Fruit fly (Drosophila melanogaster) whole organism, embryonic: ENCODE data around the gene MtnB.

Experiments
- CG10959 ChIP-seq: fragments of 200-800 bp; sonication (Bioruptor generic); IDR thresholded peaks from 2 replicates; pipeline ENCODE4 v1.3.6; 2022; ENCODE audit warnings: missing biosample characterization, missing genetic modification characterization
- CG10979 ChIP-seq: fragments of 200-800 bp; sonication (Bioruptor generic); optimal IDR thresholded peaks from 2 replicates; lab custom pipeline; 2018; ENCODE audit warnings: missing biosample characterization, mild to moderate bottlenecking, missing genetic modification characterization, moderate library complexity
- CG11723 ChIP-seq: fragments of 200-800 bp; sonication (Bioruptor generic); optimal IDR thresholded peaks from 2 replicates; lab custom pipeline; 2017; ENCODE audit warnings: missing biosample characterization, mild to moderate bottlenecking, missing genetic modification characterization
- CG12391 ChIP-seq: fragments of 200-800 bp; sonication (Bioruptor generic); optimal IDR thresholded peaks from 3 replicates; lab custom pipeline; 2018; ENCODE audit warnings: missing biosample characterization, mild to moderate bottlenecking, missing genetic modification characterization, moderate library complexity
- CG13296 ChIP-seq: fragments of 200-800 bp; sonication (Bioruptor generic); optimal IDR thresholded peaks from 3 replicates; lab custom pipeline; 2018; ENCODE audit warnings: missing biosample characterization, mild to moderate bottlenecking, missing genetic modification characterization
- CG13894 ChIP-seq: fragments of 200-800 bp; sonication (Bioruptor generic); optimal IDR thresholded peaks from 3 replicates; lab custom pipeline; 2018; ENCODE audit warnings: missing biosample characterization, mild to moderate bottlenecking, missing genetic modification characterization, moderate library complexity
- CG14014 ChIP-seq: fragments of 200-800 bp; sonication (Bioruptor generic); IDR thresholded peaks from 2 replicates; pipeline ENCODE4 v1.3.6; 2022; ENCODE audit warnings: missing biosample characterization, missing genetic modification characterization
- CG14050 ChIP-seq: fragments of 200-800 bp; sonication (Bioruptor generic); IDR thresholded peaks from 3 replicates; pipeline ENCODE4 v1.3.6; 2022; ENCODE audit warnings: missing biosample characterization, missing genetic modification characterization
- CG1529 ChIP-seq: fragments of 200-800 bp; sonication (Bioruptor generic); optimal IDR thresholded peaks from 3 replicates; lab custom pipeline; 2018; ENCODE audit warnings: missing biosample characterization, missing genetic modification characterization
- CG15601 ChIP-seq: fragments of 200-800 bp; sonication (Bioruptor generic); optimal IDR thresholded peaks from 3 replicates; lab custom pipeline; 2019; ENCODE audit warnings: missing biosample characterization, mild to moderate bottlenecking, missing genetic modification characterization, moderate library complexity
- CG16779 ChIP-seq: fragments of 200-800 bp; sonication (Bioruptor generic); IDR thresholded peaks from 2 replicates; pipeline ENCODE4 v1.3.6; 2022; ENCODE audit warnings: missing biosample characterization, missing genetic modification characterization
- CG18262 ChIP-seq: fragments of 200-800 bp; optimal IDR thresholded peaks from 3 replicates; lab custom pipeline; 2019; ENCODE audit warnings: missing biosample characterization, mild to moderate bottlenecking, missing genetic modification characterization, moderate library complexity
- CG2678 ChIP-seq: fragments of 200-800 bp; sonication (Bioruptor generic); optimal IDR thresholded peaks from 3 replicates; lab custom pipeline; 2019; ENCODE audit warnings: missing biosample characterization, mild to moderate bottlenecking, missing genetic modification characterization, moderate library complexity
- CG31365 ChIP-seq: fragments of 200-800 bp; sonication (Bioruptor generic); optimal IDR thresholded peaks from 2 replicates; lab custom pipeline; 2018; ENCODE audit warnings: missing biosample characterization, mild to moderate bottlenecking, missing genetic modification characterization
- CG32772 ChIP-seq: fragments of 200-800 bp; sonication (Bioruptor generic); IDR thresholded peaks from 2 replicates; pipeline ENCODE4 v1.3.6; 2022; ENCODE audit warnings: missing biosample characterization, missing genetic modification characterization
- CG34224 ChIP-seq: fragments of 200-800 bp; sonication (Bioruptor generic); IDR thresholded peaks from 3 replicates; pipeline ENCODE4 v1.3.6; 2022; ENCODE audit warnings: missing biosample characterization, missing genetic modification characterization; ENCODE audit not compliant: partially characterized antibody
- CG34422 ChIP-seq: fragments of 200-800 bp; sonication (Bioruptor generic); IDR thresholded peaks from 3 replicates; pipeline ENCODE4 v1.3.6; 2022; ENCODE audit warnings: missing biosample characterization, missing genetic modification characterization
- CG4854 ChIP-seq: fragments of 200-800 bp; sonication (Bioruptor generic); optimal IDR thresholded peaks from 2 replicates; lab custom pipeline; 2016; ENCODE audit warnings: missing biosample characterization, missing genetic modification characterization, inconsistent platforms
- CG5245 ChIP-seq: fragments of 200-800 bp; sonication (Bioruptor generic); optimal IDR thresholded peaks from 3 replicates; lab custom pipeline; 2016; ENCODE audit warnings: missing biosample characterization, missing genetic modification characterization
- CG6175 ChIP-seq: fragments of 200-800 bp; sonication (Bioruptor generic); IDR thresholded peaks from 3 replicates; pipeline ENCODE4 v1.3.6; 2022; ENCODE audit warnings: missing biosample characterization, missing genetic modification characterization
- CG7928 ChIP-seq: fragments of 200-800 bp; sonication (Bioruptor generic); optimal IDR thresholded peaks from 2 replicates; lab custom pipeline; 2017; ENCODE audit warnings: missing biosample characterization, mild to moderate bottlenecking, missing genetic modification characterization
- CG8089 ChIP-seq: fragments of 200-800 bp; sonication (Bioruptor generic); optimal IDR thresholded peaks from 3 replicates; lab custom pipeline; 2016; ENCODE audit warnings: missing biosample characterization, missing genetic modification characterization
- CG8359 ChIP-seq: fragments of 200-800 bp; sonication (Bioruptor generic); optimal IDR thresholded peaks from 2 replicates; lab custom pipeline; 2017; ENCODE audit warnings: missing biosample characterization, mild to moderate bottlenecking, missing genetic modification characterization, borderline replicate concordance
- Dp ChIP-seq: fragments of 200-800 bp; sonication (Bioruptor generic); optimal IDR thresholded peaks from 2 replicates; lab custom pipeline; 2018; ENCODE audit warnings: missing biosample characterization, mild to moderate bottlenecking, missing genetic modification characterization, moderate library complexity
- E2f2 ChIP-seq: fragments of 200-800 bp; sonication (Bioruptor generic); IDR thresholded peaks from 2 replicates; pipeline ENCODE4 v1.3.6; 2022; ENCODE audit warnings: missing biosample characterization, missing genetic modification characterization
- Fer1 ChIP-seq: fragments of 200-800 bp; sonication (Bioruptor generic); optimal IDR thresholded peaks from 2 replicates; lab custom pipeline; 2017; ENCODE audit warnings: missing biosample characterization, mild to moderate bottlenecking, missing genetic modification characterization
- Fer3 ChIP-seq: fragments of 200-800 bp; sonication (Bioruptor generic); optimal IDR thresholded peaks from 2 replicates; lab custom pipeline; 2018; ENCODE audit warnings: missing biosample characterization, mild to moderate bottlenecking, missing genetic modification characterization, moderate library complexity
- HLH4C ChIP-seq: fragments of 200-800 bp; sonication (Bioruptor generic); IDR thresholded peaks from 3 replicates; pipeline ENCODE4 v1.3.6; 2022; ENCODE audit warnings: missing biosample characterization, missing genetic modification characterization; ENCODE audit not compliant: partially characterized antibody
- HLHmδ ChIP-seq: fragments of 200-800 bp; sonication (Bioruptor generic); optimal IDR thresholded peaks from 2 replicates; lab custom pipeline; 2018; ENCODE audit warnings: missing biosample characterization, mild to moderate bottlenecking, missing genetic modification characterization, moderate library complexity
- Ravus ChIP-seq: fragments of 200-800 bp; sonication (Bioruptor generic); IDR thresholded peaks from 2 replicates; pipeline ENCODE4 v1.3.6; 2022; ENCODE audit warnings: missing biosample characterization, missing genetic modification characterization
- Tbp ChIP-seq: fragments of >200 bp; optimal IDR thresholded peaks from 2 replicates; lab custom pipeline; 2018; ENCODE audit warnings: missing biosample characterization, missing genetic modification characterization
- Vsx1 ChIP-seq: fragments of 200-800 bp; sonication (Bioruptor generic); optimal IDR thresholded peaks from 2 replicates; lab custom pipeline; 2017; ENCODE audit warnings: missing biosample characterization, mild to moderate bottlenecking, missing genetic modification characterization, missing genetic modification reagents
- cato ChIP-seq: fragments of 200-800 bp; sonication (Bioruptor generic); optimal IDR thresholded peaks from 2 replicates; lab custom pipeline; 2016; ENCODE audit warnings: missing biosample characterization, missing genetic modification characterization, borderline replicate concordance
- caup ChIP-seq: fragments of 200-800 bp; sonication (Bioruptor generic); optimal IDR thresholded peaks from 3 replicates; lab custom pipeline; 2017; ENCODE audit warnings: missing biosample characterization, mild to moderate bottlenecking, missing genetic modification characterization, moderate library complexity; ENCODE audit not compliant: severe bottlenecking
- cwo ChIP-seq: fragments of 200-800 bp; sonication (Bioruptor generic); optimal IDR thresholded peaks from 3 replicates; lab custom pipeline; 2017; ENCODE audit warnings: missing biosample characterization, missing genetic modification characterization, mild to moderate bottlenecking, moderate library complexity, missing genetic modification reagents
- esg ChIP-seq: fragments of 200-800 bp; sonication (Bioruptor generic); conservative IDR thresholded peaks from 2 replicates; pipeline ENCODE4 v1.3.6; 2022; ENCODE audit warnings: missing biosample characterization, missing genetic modification characterization
- ind ChIP-seq: fragments of 200-800 bp; sonication (Bioruptor generic); optimal IDR thresholded peaks from 3 replicates; lab custom pipeline; 2016; ENCODE audit warnings: missing biosample characterization, missing genetic modification characterization
- nerfin-2 ChIP-seq: fragments of 200-800 bp; sonication (Bioruptor generic); IDR thresholded peaks from 2 replicates; pipeline ENCODE4 v1.3.6; 2022; ENCODE audit warnings: missing biosample characterization, missing genetic modification characterization; ENCODE audit not compliant: partially characterized antibody
- nom ChIP-seq: fragments of 200-800 bp; sonication (Bioruptor generic); optimal IDR thresholded peaks from 2 replicates; lab custom pipeline; 2017; ENCODE audit warnings: missing biosample characterization, missing genetic modification characterization, mild to moderate bottlenecking, moderate library complexity, missing genetic modification reagents
- onecut ChIP-seq: fragments of 200-800 bp; sonication (Bioruptor generic); IDR thresholded peaks from 2 replicates; pipeline ENCODE4 v1.3.6; 2022; ENCODE audit warnings: missing biosample characterization, missing genetic modification characterization
- otp ChIP-seq: fragments of 200-800 bp; sonication (Bioruptor generic); IDR thresholded peaks from 3 replicates; pipeline ENCODE4, ENCODE4 v1.3.6; 2022; ENCODE audit warnings: missing biosample characterization, missing genetic modification characterization
- row ChIP-seq: fragments of 200-800 bp; sonication (Bioruptor generic); IDR thresholded peaks from 3 replicates; pipeline ENCODE4 v1.3.6; 2022; ENCODE audit warnings: missing biosample characterization, missing genetic modification characterization
- seq ChIP-seq: fragments of 200-800 bp; sonication (Bioruptor generic); IDR thresholded peaks from 2 replicates; pipeline ENCODE4 v1.3.6; 2022; ENCODE audit warnings: missing biosample characterization, missing genetic modification characterization
- sr ChIP-seq: fragments of 200-800 bp; sonication (Bioruptor generic); IDR thresholded peaks from 3 replicates; pipeline ENCODE4 v1.3.6; 2022; ENCODE audit warnings: missing biosample characterization, missing genetic modification characterization
- stc ChIP-seq: fragments of 200-800 bp; sonication (Bioruptor generic); IDR thresholded peaks from 2 replicates; pipeline ENCODE4 v1.3.6; 2022; ENCODE audit warnings: missing biosample characterization, missing genetic modification characterization
- tll ChIP-seq, 2 experiments: fragments of 200-800 bp in 1 of 2; fragments of >200 bp in 1 of 2; sonication (Bioruptor generic) in 1 of 2; optimal IDR thresholded peaks; 2 replicates each; lab custom pipeline; 2017 to 2019; ENCODE audit warnings: missing biosample characterization in 2 of 2, missing genetic modification characterization in 2 of 2, mild to moderate bottlenecking in 1 of 2, moderate library complexity in 1 of 2
- twi ChIP-seq: fragments of 200-800 bp; optimal IDR thresholded peaks from 2 replicates; lab custom pipeline; 2019; ENCODE audit warnings: missing biosample characterization, mild to moderate bottlenecking, missing genetic modification characterization, moderate library complexity
- vnd ChIP-seq: fragments of 200-800 bp; sonication (Bioruptor generic); IDR thresholded peaks from 3 replicates; pipeline ENCODE4 v1.3.6; 2022; ENCODE audit warnings: missing biosample characterization, missing genetic modification characterization; ENCODE audit not compliant: partially characterized antibody

The MtnB gene

dm6 chr3R:20549855-20550603, 46.5 kb upstream of the MtnB start (continued):
- peak; percentile 53 for TF ChIP-seq CG8359 (GFP tag; lab: Kevin White, UChicago)
- peak; percentile 43; the same call in 1 of the 2 replicates for TF ChIP-seq CG16779 (GFP tag; lab: Robert Waterston, UW)
- no peak for TF ChIP-seq Dp (GFP tag; lab: Kevin White, UChicago)
- peak; percentile 82 for TF ChIP-seq CG13894 (tag; lab: Kevin White, UChicago)
- TF ChIP-seq CG1529 (GFP tag; lab: Kevin White, UChicago): peak; percentile 77
- TF ChIP-seq HLHmδ (GFP tag; lab: Kevin White, UChicago): no peak
- TF ChIP-seq CG32772 (GFP tag; lab: Robert Waterston, UW): peak; percentile 82
- peak; percentile 94 for TF ChIP-seq Vsx1 (GFP tag; lab: Kevin White, UChicago)
- TF ChIP-seq CG14050 (GFP tag; lab: Robert Waterston, UW): peak; percentile 74
- TF ChIP-seq stc (GFP tag; lab: Robert Waterston, UW): peak; percentile 77
- peak; percentile 86 for TF ChIP-seq caup (GFP tag; lab: Kevin White, UChicago)
- peak; percentile 42; the same call in 1 of the 2 replicates for TF ChIP-seq E2f2 (GFP tag; lab: Robert Waterston, UW)
- TF ChIP-seq CG11723 (GFP tag; lab: Kevin White, UChicago): peak; percentile 75
- peak; percentile 69 for TF ChIP-seq CG34422 (GFP tag; lab: Robert Waterston, UW)
- peak; percentile 83 for TF ChIP-seq cato
- TF ChIP-seq CG8089 (GFP tag; lab: Kevin White, UChicago): no peak
- peak; percentile 64; the same call in 1 of the 3 replicates for TF ChIP-seq CG6175
- peak; percentile 86 for TF ChIP-seq ind (GFP tag; lab: Kevin White, UChicago)
- no peak for TF ChIP-seq nerfin-2
- TF ChIP-seq vnd: no peak
- 0 out of 3 replicates have a peak, but pooled peaks have one; percentile 10 for TF ChIP-seq sr
- TF ChIP-seq CG4854 (GFP tag; lab: Kevin White, UChicago): peak; percentile 45
- peak; percentile 91 for TF ChIP-seq CG18262
- TF ChIP-seq CG2678 (tag; lab: Kevin White, UChicago): peak; percentile 93
- peak; percentile 92 for TF ChIP-seq CG10979 (tag; lab: Kevin White, UChicago)
- peak; percentile 27 for TF ChIP-seq CG7928 (GFP tag; lab: Kevin White, UChicago)
- TF ChIP-seq esg (GFP tag; lab: Robert Waterston, UW): peak; percentile 85
- peak; percentile 73 for TF ChIP-seq CG13296 (GFP tag; lab: Kevin White, UChicago)
- peak; percentile 99 for TF ChIP-seq twi (tag; lab: Kevin White, UChicago)
- TF ChIP-seq otp: peak; percentile 77
- TF ChIP-seq CG34224 (GFP tag; lab: Robert Waterston, UW): no peak
- TF ChIP-seq Tbp (GFP tag; lab: Kevin White, UChicago): no peak
- TF ChIP-seq CG14014 (GFP tag; lab: Robert Waterston, UW): peak; percentile 85
- peak in 1 of 2 experiments; percentile 93 for TF ChIP-seq tll (GFP tag; optimal IDR thresholded peaks at IDR 0.05; lab: Kevin White, UChicago)
- peak; percentile 72 for TF ChIP-seq seq (GFP tag; lab: Robert Waterston, UW)
- peak; percentile 78 for TF ChIP-seq nom (GFP tag; lab: Kevin White, UChicago)
- peak; percentile 97 for TF ChIP-seq row (GFP tag; lab: Robert Waterston, UW)
- TF ChIP-seq Ravus (GFP tag; lab: Robert Waterston, UW): peak; percentile 40; the same call in 1 of the 2 replicates
- TF ChIP-seq onecut: peak; percentile 82
- TF ChIP-seq Fer1: peak; percentile 92
- TF ChIP-seq CG5245 (GFP tag; lab: Kevin White, UChicago): peak; percentile 75
- TF ChIP-seq HLH4C: no peak
- TF ChIP-seq CG31365 (tag; lab: Kevin White, UChicago): peak; percentile 47
- peak; percentile 89 for TF ChIP-seq CG12391 (tag; lab: Kevin White, UChicago)
- peak; percentile 78 for TF ChIP-seq CG15601 (tag; lab: Kevin White, UChicago)
- peak; percentile 89 for TF ChIP-seq Fer3 (tag; lab: Kevin White, UChicago)
- peak; percentile 82 for TF ChIP-seq CG10959
- TF ChIP-seq cwo: peak; percentile 92
